Worm (Caenorhabditis elegans): ENCODE data around the gene gldi-9.

Gene gldi-9

ce11 chrIII:2795442-2796023 is 39.4 kb upstream of the gldi-9 start:
- TF ChIP-seq tbx-2 (tag; optimal IDR thresholded peaks at IDR 0.05) (no peak), ceh-48 (tag; optimal IDR thresholded peaks at IDR 0.05) (no peak), madf-2 (tag; optimal IDR thresholded peaks at IDR 0.05) (no peak), elt-2 (tag; optimal IDR thresholded peaks at IDR 0.05) (no peak), ceh-30 (tag; optimal IDR thresholded peaks at IDR 0.05) (no peak), unc-42 (tag; optimal IDR thresholded peaks at IDR 0.05) (no peak), elt-4 (tag; optimal IDR thresholded peaks at IDR 0.05) (no peak), K09A11.1 (tag; optimal IDR thresholded peaks at IDR 0.05; ENCODE audit: insufficient read depth) (no peak), ceh-6 (GFP tag; optimal IDR thresholded peaks at IDR 0.05) (no peak), ceh-19 (GFP tag; optimal IDR thresholded peaks at IDR 0.05) (no peak), ceh-24 (tag; optimal IDR thresholded peaks at IDR 0.05) (no peak), nhr-232 (tag; optimal IDR thresholded peaks at IDR 0.05) (no peak), rnt-1 (tag; optimal IDR thresholded peaks at IDR 0.05) (no peak), dmd-4 (tag; optimal IDR thresholded peaks at IDR 0.05; ENCODE audit: borderline replicate concordance) (no peak), fax-1 (tag; optimal IDR thresholded peaks at IDR 0.05) (no peak), hlh-8 (tag; optimal IDR thresholded peaks at IDR 0.05) (no peak), ceh-9 (tag; optimal IDR thresholded peaks at IDR 0.05) (no peak), che-1 (tag; optimal IDR thresholded peaks at IDR 0.05) (no peak), eyg-1 (tag; optimal IDR thresholded peaks at IDR 0.05) (no peak)

ce11 chrIII:2794057-2794456 is 37.9 kb upstream of the gldi-9 start:
- TF ChIP-seq nfya-1 (tag; optimal IDR thresholded peaks at IDR 0.05) (peak; percentile 95), che-1 (tag; optimal IDR thresholded peaks at IDR 0.05) (no peak)

- TF ChIP-seq K09A11.1 (tag; optimal IDR thresholded peaks at IDR 0.05; ENCODE audit: insufficient read depth) (no peak), che-1 (tag; optimal IDR thresholded peaks at IDR 0.05) (no peak), T23F11.4 (GFP tag; optimal IDR thresholded peaks at IDR 0.05) (no peak), unc-42 (tag; optimal IDR thresholded peaks at IDR 0.05) (no peak), hlh-8 (tag; optimal IDR thresholded peaks at IDR 0.05) (no peak), nhr-232 (tag; optimal IDR thresholded peaks at IDR 0.05) (no peak), tbx-2 (tag; optimal IDR thresholded peaks at IDR 0.05) (no peak), dmd-4 (tag; optimal IDR thresholded peaks at IDR 0.05; ENCODE audit: borderline replicate concordance) (no peak), sox-4 (tag; optimal IDR thresholded peaks at IDR 0.05) (no peak), pha-4 (tag; optimal IDR thresholded peaks at IDR 0.05) (no peak), fkh-6 (tag; optimal IDR thresholded peaks at IDR 0.05) (no peak), ahr-1 (tag; optimal IDR thresholded peaks at IDR 0.05) (no peak), hlh-13 (GFP tag; optimal IDR thresholded peaks at IDR 0.05) (no peak), ets-4 (tag; optimal IDR thresholded peaks at IDR 0.05) (no peak), gmeb-2 (tag; optimal IDR thresholded peaks at IDR 0.05) (no peak)
These were observed 31.9 kb upstream of the gldi-9 start, which contains the start of gene tbcc-1 for ce11 chrIII:2787979-2788491. TSS of gene tbcc-1 (plus strand) at chrIII:2788441.

- no peak for TF ChIP-seq unc-55 (GFP tag; optimal IDR thresholded peaks at IDR 0.05)
- no peak for TF ChIP-seq ets-4 (tag; optimal IDR thresholded peaks at IDR 0.05)
- no peak for TF ChIP-seq mec-3 (tag; optimal IDR thresholded peaks at IDR 0.05; ENCODE audit: borderline replicate concordance)
- TF ChIP-seq nfya-1 (tag; optimal IDR thresholded peaks at IDR 0.05), result no peak
- TF ChIP-seq ceh-14 (tag; optimal IDR thresholded peaks at IDR 0.05), result no peak
- no peak for TF ChIP-seq eyg-1 (tag; optimal IDR thresholded peaks at IDR 0.05)
- no peak for TF ChIP-seq odd-2 (tag; optimal IDR thresholded peaks at IDR 0.05)
- no peak for TF ChIP-seq madf-2 (tag; optimal IDR thresholded peaks at IDR 0.05)
- TF ChIP-seq tbx-2 (tag; optimal IDR thresholded peaks at IDR 0.05), result no peak
- no peak for TF ChIP-seq pat-9 (tag; optimal IDR thresholded peaks at IDR 0.05)
- no peak for TF ChIP-seq pag-3 (tag; optimal IDR thresholded peaks at IDR 0.05; ENCODE audit: borderline replicate concordance)
- no peak for TF ChIP-seq ceh-45 (GFP tag; IDR thresholded peaks at IDR 0.05)
- TF ChIP-seq nhr-232 (tag; optimal IDR thresholded peaks at IDR 0.05), result no peak
- no peak for TF ChIP-seq pha-2 (tag; optimal IDR thresholded peaks at IDR 0.05)
- no peak for TF ChIP-seq F13H6.1 (tag; optimal IDR thresholded peaks at IDR 0.05)
- no peak for TF ChIP-seq hlh-6 (tag; optimal IDR thresholded peaks at IDR 0.05)
These were observed 30.6 kb upstream of the gldi-9 start, which contains the start of gene nduc-2 for ce11 chrIII:2786740-2787139. TSS of gene nduc-2 (plus strand) at chrIII:2786852.

All from whole organism, late embryonic.